Worm (Caenorhabditis elegans) whole organism, early embryonic: Measurements from ENCODE around the gene B0218.7.

Experiments
- B0310.2 ChIP-seq: sonication (generic microtip); optimal IDR thresholded peaks from 2 replicates; lab custom pipeline; 2016; ENCODE audit warnings: mild to moderate bottlenecking, missing genetic modification characterization, missing compliant biosample characterization
- F13C5.2 ChIP-seq: sonication (generic microtip); optimal IDR thresholded peaks from 2 replicates; lab custom pipeline; 2017; ENCODE audit warnings: mild to moderate bottlenecking, missing genetic modification characterization, inconsistent platforms, missing compliant biosample characterization
- aly-1 ChIP-seq: sonication (generic microtip); optimal IDR thresholded peaks from 2 replicates; lab custom pipeline; 2016; ENCODE audit warnings: missing genetic modification characterization, missing compliant biosample characterization
- ama-1 ChIP-seq: fragments of 150-350 bp; optimal IDR thresholded peaks from 2 replicates; lab custom pipeline; 2014
- ceh-13 ChIP-seq: fragments of 200-800 bp; sonication (Bioruptor generic); optimal IDR thresholded peaks from 2 replicates; lab custom pipeline; 2018; ENCODE audit warnings: mild to moderate bottlenecking, missing genetic modification characterization, missing compliant biosample characterization
- ceh-36 ChIP-seq: sonication (generic microtip); optimal IDR thresholded peaks from 2 replicates; lab custom pipeline; 2016; ENCODE audit warnings: missing genetic modification characterization, inconsistent platforms, missing compliant biosample characterization
- ets-7 ChIP-seq: sonication (generic microtip); optimal IDR thresholded peaks from 2 replicates; lab custom pipeline; 2016; ENCODE audit warnings: missing genotype, missing genetic modification characterization, missing compliant biosample characterization
- flt-1 ChIP-seq: fragments of 200-800 bp; sonication (Bioruptor generic); IDR thresholded peaks from 2 replicates; pipeline ENCODE4 v1.3.6; 2022; ENCODE audit warnings: missing genetic modification characterization, missing compliant biosample characterization
- hmbx-1 ChIP-seq: sonication (generic microtip); optimal IDR thresholded peaks from 2 replicates; lab custom pipeline; 2016; ENCODE audit warnings: mild to moderate bottlenecking, missing genetic modification characterization, missing compliant biosample characterization
- hmg-4 ChIP-seq: fragments of 200-800 bp; sonication (Bioruptor generic); optimal IDR thresholded peaks from 2 replicates; lab custom pipeline; 2018; ENCODE audit warnings: mild to moderate bottlenecking, missing genetic modification characterization, missing compliant biosample characterization
- hnd-1 ChIP-seq: sonication (generic microtip); optimal IDR thresholded peaks from 2 replicates; lab custom pipeline; 2016; ENCODE audit warnings: missing genetic modification characterization, missing compliant biosample characterization
- pes-1 ChIP-seq: fragments of 200-800 bp; sonication (Bioruptor generic); IDR thresholded peaks from 2 replicates; pipeline ENCODE4 v1.3.6; 2022; ENCODE audit warnings: missing genetic modification reagents, missing genetic modification characterization, missing compliant biosample characterization
- scrt-1 ChIP-seq: fragments of 200-800 bp; sonication (Bioruptor generic); IDR thresholded peaks from 2 replicates; pipeline ENCODE4 v1.3.6; 2022; ENCODE audit warnings: missing genetic modification characterization, missing compliant biosample characterization
- sea-1 ChIP-seq: fragments of 200-800 bp; sonication (Bioruptor generic); conservative IDR thresholded peaks from 2 replicates; pipeline ENCODE4 v1.3.6; 2022; ENCODE audit warnings: missing genetic modification characterization, missing compliant biosample characterization
- tbx-11 ChIP-seq: fragments of 200-800 bp; sonication (Bioruptor generic); IDR thresholded peaks from 2 replicates; pipeline ENCODE4 v1.3.6; 2022; ENCODE audit warnings: missing genetic modification characterization, missing compliant biosample characterization
- tbx-37 ChIP-seq: fragments of 200-800 bp; sonication (Bioruptor generic); conservative IDR thresholded peaks from 2 replicates; pipeline ENCODE4 v1.3.6; 2022; ENCODE audit warnings: missing genetic modification reagents, missing genetic modification characterization, missing compliant biosample characterization
- tra-4 ChIP-seq: sonication (generic microtip); optimal IDR thresholded peaks from 2 replicates; lab custom pipeline; 2017; ENCODE audit warnings: missing genetic modification characterization, missing compliant biosample characterization

Gene B0218.7

ce11 chrIV:8144341-8144740, 21.5 kb downstream of the B0218.7 start:
- no peak for TF ChIP-seq tbx-11 (GFP tag; lab: Robert Waterston, UW)

ce11 chrIV:8142735-8143550, 22.9 kb downstream of the B0218.7 start, which contains the start of gene pmk-2:
Gene pmk-2 (plus strand): TSS chrIV:8143500.
- no peak for TF ChIP-seq hmbx-1 (tag; lab: Kevin White, UChicago)
- no peak for TF ChIP-seq tra-4 (tag; lab: Kevin White, UChicago)

- TF ChIP-seq hmbx-1 (tag; lab: Kevin White, UChicago) (no peak), pes-1 (GFP tag; lab: Robert Waterston, UW) (no peak), ceh-36 (tag; lab: Kevin White, UChicago) (no peak), ama-1 (lab: Kevin White, UChicago) (no peak), B0310.2 (tag; lab: Kevin White, UChicago) (no peak)
Measured at ce11 chrIV:8138984-8139383, 26.9 kb downstream of the B0218.7 start, which contains the start of gene pmk-3. Gene pmk-3 (plus strand): TSS chrIV:8139219.

- no peak for TF ChIP-seq hmbx-1 (tag; lab: Kevin White, UChicago)
- TF ChIP-seq F13C5.2: no peak
- TF ChIP-seq sea-1 (GFP tag; lab: Robert Waterston, UW): no peak
- TF ChIP-seq aly-1: no peak
- TF ChIP-seq B0310.2 (tag; lab: Kevin White, UChicago): no peak
- no peak for TF ChIP-seq pes-1 (GFP tag; lab: Robert Waterston, UW)
- no peak for TF ChIP-seq scrt-1
- no peak for TF ChIP-seq ets-7
- TF ChIP-seq hnd-1 (tag; lab: Kevin White, UChicago): no peak
- no peak for TF ChIP-seq flt-1 (GFP tag; lab: Robert Waterston, UW)
Measured at ce11 chrIV:8136548-8136947, 29.3 kb downstream of the B0218.7 start.

ce11 chrIV:8136005-8136512, 29.8 kb downstream of the B0218.7 start, which contains the start of the genes isp-1 and islo-1:
Gene isp-1 (minus strand): TSS chrIV:8136055.
Gene islo-1 (plus strand): TSS chrIV:8136389.
- TF ChIP-seq hmg-4 (GFP tag; lab: Kevin White, UChicago) (no peak), hnd-1 (tag; lab: Kevin White, UChicago) (no peak), sea-1 (GFP tag; lab: Robert Waterston, UW) (no peak), ceh-13 (GFP tag; lab: Kevin White, UChicago) (no peak), tra-4 (tag; lab: Kevin White, UChicago) (no peak), F13C5.2 (peak; percentile 55)

ce11 chrIV:8133536-8133935, 32.3 kb downstream of the B0218.7 start, which contains the start of gene sph-1:
Gene sph-1 (minus strand): TSS chrIV:8133558.
- TF ChIP-seq ceh-13 (GFP tag; lab: Kevin White, UChicago) (no peak), ceh-36 (tag; lab: Kevin White, UChicago) (no peak), F13C5.2 (no peak), aly-1 (no peak), hmbx-1 (tag; lab: Kevin White, UChicago) (no peak), ama-1 (lab: Kevin White, UChicago) (no peak), hmg-4 (GFP tag; lab: Kevin White, UChicago) (no peak), pes-1 (GFP tag; lab: Robert Waterston, UW) (no peak), tbx-11 (GFP tag; lab: Robert Waterston, UW) (no peak), scrt-1 (no peak), flt-1 (GFP tag; lab: Robert Waterston, UW) (no peak), tra-4 (tag; lab: Kevin White, UChicago) (no peak), ets-7 (no peak), hnd-1 (tag; lab: Kevin White, UChicago) (no peak), sea-1 (GFP tag; lab: Robert Waterston, UW) (no peak), B0310.2 (tag; lab: Kevin White, UChicago) (no peak), tbx-37 (no peak)

- no peak for TF ChIP-seq ceh-13 (GFP tag; lab: Kevin White, UChicago)
- TF ChIP-seq pes-1 (GFP tag; lab: Robert Waterston, UW): no peak
- TF ChIP-seq ets-7: no peak
- no peak for TF ChIP-seq flt-1 (GFP tag; lab: Robert Waterston, UW)
- no peak for TF ChIP-seq hmbx-1 (tag; lab: Kevin White, UChicago)
- no peak for TF ChIP-seq tra-4 (tag; lab: Kevin White, UChicago)
- TF ChIP-seq ceh-36 (tag; lab: Kevin White, UChicago): no peak
- TF ChIP-seq hmg-4 (GFP tag; lab: Kevin White, UChicago): no peak
- TF ChIP-seq scrt-1: no peak
Measured at ce11 chrIV:8130131-8130611, 35.7 kb downstream of the B0218.7 start, which contains the start of the genes ndub-11 and moc-3. Gene ndub-11 (minus strand): TSS chrIV:8130231. Gene moc-3 (plus strand): TSS chrIV:8130561.

- no peak for TF ChIP-seq hnd-1 (tag; lab: Kevin White, UChicago)
- no peak for TF ChIP-seq sea-1 (GFP tag; lab: Robert Waterston, UW)
- TF ChIP-seq ama-1 (lab: Kevin White, UChicago): no peak
- no peak for TF ChIP-seq scrt-1
- TF ChIP-seq aly-1: no peak
- TF ChIP-seq tbx-11 (GFP tag; lab: Robert Waterston, UW): no peak
- no peak for TF ChIP-seq pes-1 (GFP tag; lab: Robert Waterston, UW)
- TF ChIP-seq F13C5.2: no peak
- no peak for TF ChIP-seq ceh-13 (GFP tag; lab: Kevin White, UChicago)
- no peak for TF ChIP-seq B0310.2 (tag; lab: Kevin White, UChicago)
- TF ChIP-seq hmg-4 (GFP tag; lab: Kevin White, UChicago): no peak
- TF ChIP-seq tbx-37: no peak
- no peak for TF ChIP-seq hmbx-1 (tag; lab: Kevin White, UChicago)
- TF ChIP-seq ets-7: no peak
- no peak for TF ChIP-seq tra-4 (tag; lab: Kevin White, UChicago)
Measured at ce11 chrIV:8127430-8127829, 38.4 kb downstream of the B0218.7 start.
